Worm (Caenorhabditis elegans) whole organism, L1 larva: ENCODE measurements around the gene F49E12.10.
A peak's percentile ranks its signal among the peaks of the same experiment; 100 is the strongest.

Source experiments
- C04F5.9 ChIP-seq: sonication (generic microtip); optimal IDR thresholded peaks from 2 replicates; lab custom pipeline; 2016; ENCODE audit warnings: missing genetic modification characterization, missing compliant biosample characterization
- C16A3.4 ChIP-seq: fragments of 150-350 bp; optimal IDR thresholded peaks from 2 replicates; lab custom pipeline; 2014; ENCODE audit warnings: missing biosample characterization, missing genetic modification characterization
- C34B4.2 ChIP-seq: sonication (generic microtip); optimal IDR thresholded peaks from 2 replicates; lab custom pipeline; 2017; ENCODE audit warnings: mild to moderate bottlenecking, missing genetic modification characterization, missing compliant biosample characterization
- ama-1 ChIP-seq: fragments of 150-350 bp; optimal IDR thresholded peaks from 2 replicates; lab custom pipeline; 2014
- blmp-1 ChIP-seq: fragments of 150-350 bp; optimal IDR thresholded peaks from 2 replicates; lab custom pipeline; 2014; ENCODE audit warnings: missing biosample characterization, missing genetic modification characterization
- ceh-63 ChIP-seq: fragments of 200-800 bp; sonication (Bioruptor generic); optimal IDR thresholded peaks from 2 replicates; lab custom pipeline; 2018; ENCODE audit warnings: mild to moderate bottlenecking, missing genetic modification characterization, missing compliant biosample characterization
- ceh-8 ChIP-seq: fragments of 200-800 bp; sonication (Bioruptor generic); optimal IDR thresholded peaks from 2 replicates; lab custom pipeline; 2018; ENCODE audit warnings: mild to moderate bottlenecking, missing genetic modification characterization, moderate library complexity, missing compliant biosample characterization
- ceh-82 ChIP-seq, 3 experiments: fragments of 150-350 bp in 1 of 3; sonication (generic microtip) in 2 of 3; optimal IDR thresholded peaks; 2 replicates each; lab custom pipeline; 2014 to 2017; ENCODE audit warnings: missing biosample characterization in 3 of 3, missing genetic modification characterization in 3 of 3
- ceh-88 ChIP-seq: fragments of 200-800 bp; sonication (Bioruptor generic); IDR thresholded peaks from 2 replicates; pipeline ENCODE4 v1.3.6; 2022; ENCODE audit warnings: missing genetic modification characterization, missing compliant biosample characterization
- ceh-90 ChIP-seq: sonication (generic microtip); optimal IDR thresholded peaks from 2 replicates; lab custom pipeline; 2016; ENCODE audit warnings: missing genetic modification characterization, missing compliant biosample characterization
- ces-1 ChIP-seq: fragments of 150-350 bp; optimal IDR thresholded peaks from 2 replicates; lab custom pipeline; 2014; ENCODE audit warnings: missing biosample characterization, missing genetic modification reagents, missing genetic modification characterization
- dpl-1 ChIP-seq, 3 experiments: fragments of 150-350 bp in 2 of 3; sonication (generic microtip) in 1 of 3; optimal IDR thresholded peaks; 2 replicates each; lab custom pipeline; 2014 to 2017; ENCODE audit warnings: missing biosample characterization in 3 of 3, missing genetic modification characterization in 3 of 3, missing genetic modification reagents in 3 of 3
- dsc-1 ChIP-seq: sonication (generic microtip); optimal IDR thresholded peaks from 2 replicates; lab custom pipeline; 2016; ENCODE audit warnings: mild to moderate bottlenecking, missing genetic modification characterization, missing compliant biosample characterization
- efl-1 ChIP-seq, 4 experiments: fragments of 150-350 bp; optimal IDR thresholded peaks in 3 of 4; peaks in 1 of 4; 1 replicate in 1 of 4; 2 replicates in 3 of 4; lab custom pipeline; 2014; ENCODE audit warnings: missing biosample characterization in 2 of 4, missing genetic modification characterization in 2 of 4, missing genetic modification reagents in 2 of 4
- egl-13 ChIP-seq: sonication (generic microtip); optimal IDR thresholded peaks from 2 replicates; lab custom pipeline; 2016; ENCODE audit warnings: missing genotype, missing genetic modification reagents, missing genetic modification characterization, missing compliant biosample characterization
- egl-27 ChIP-seq, 2 experiments: fragments of 150-350 bp in 1 of 2; sonication (generic microtip); optimal IDR thresholded peaks; 3 replicates each; lab custom pipeline; 2017 to 2018; ENCODE audit warnings: missing biosample characterization in 2 of 2, missing genetic modification characterization in 2 of 2, missing genetic modification reagents in 2 of 2
- fkh-8 ChIP-seq: sonication (generic microtip); optimal IDR thresholded peaks from 2 replicates; lab custom pipeline; 2016; ENCODE audit warnings: mild to moderate bottlenecking, missing genetic modification characterization, missing compliant biosample characterization
- fos-1 ChIP-seq: fragments of 150-350 bp; optimal IDR thresholded peaks from 2 replicates; lab custom pipeline; 2014; ENCODE audit warnings: missing biosample characterization, missing genetic modification characterization
- grh-1 ChIP-seq: fragments of 200-800 bp; sonication (Bioruptor generic); IDR thresholded peaks from 2 replicates; pipeline ENCODE4 v1.3.6; 2022; ENCODE audit warnings: missing genetic modification reagents, missing genetic modification characterization, missing compliant biosample characterization
- hpl-2 ChIP-seq: fragments of 150-350 bp; optimal IDR thresholded peaks from 2 replicates; lab custom pipeline; 2014; ENCODE audit warnings: missing biosample characterization, missing genetic modification reagents, missing genetic modification characterization
- isw-1 ChIP-seq: fragments of 200-800 bp; sonication (Bioruptor generic); IDR thresholded peaks from 2 replicates; pipeline ENCODE4 v1.3.6; 2022; ENCODE audit warnings: missing genetic modification characterization, missing compliant biosample characterization
- lin-13 ChIP-seq: fragments of 150-350 bp; optimal IDR thresholded peaks from 2 replicates; lab custom pipeline; 2014; ENCODE audit warnings: missing biosample characterization, missing genetic modification reagents, missing genetic modification characterization
- lin-14 ChIP-seq: fragments of 200-800 bp; sonication (Bioruptor generic); optimal IDR thresholded peaks from 2 replicates; lab custom pipeline; 2018; ENCODE audit warnings: mild to moderate bottlenecking, missing genetic modification characterization, moderate library complexity, missing compliant biosample characterization
- lin-15B ChIP-seq: fragments of 150-350 bp; sonication (generic microtip); optimal IDR thresholded peaks from 3 replicates; lab custom pipeline; 2014; ENCODE audit warnings: missing biosample characterization, missing genetic modification characterization
- lin-39 ChIP-seq: fragments of 150-350 bp; optimal IDR thresholded peaks from 2 replicates; lab custom pipeline; 2014; ENCODE audit warnings: missing biosample characterization, missing genetic modification reagents, missing genetic modification characterization
- lir-3 ChIP-seq: sonication (generic microtip); optimal IDR thresholded peaks from 2 replicates; lab custom pipeline; 2016; ENCODE audit warnings: mild to moderate bottlenecking, missing genetic modification characterization, moderate library complexity, missing compliant biosample characterization; ENCODE audit not compliant: poor library complexity
- lsy-2 ChIP-seq, 2 experiments: fragments of 150-350 bp; optimal IDR thresholded peaks; 2 replicates each; lab custom pipeline; 2014; ENCODE audit warnings: missing biosample characterization in 2 of 2, missing genetic modification characterization in 2 of 2
- mab-9 ChIP-seq: fragments of 200-800 bp; sonication (Bioruptor generic); IDR thresholded peaks from 2 replicates; pipeline ENCODE4 v1.3.6; 2022; ENCODE audit warnings: missing genetic modification reagents, missing genetic modification characterization, missing compliant biosample characterization
- mep-1 ChIP-seq: fragments of 150-350 bp; optimal IDR thresholded peaks from 2 replicates; lab custom pipeline; 2014; ENCODE audit warnings: missing biosample characterization, missing genetic modification characterization
- nhr-12 ChIP-seq: sonication (generic microtip); optimal IDR thresholded peaks from 2 replicates; lab custom pipeline; 2017; ENCODE audit warnings: missing biosample characterization, missing genetic modification characterization
- nhr-20 ChIP-seq: sonication (generic microtip); optimal IDR thresholded peaks from 2 replicates; lab custom pipeline; 2016; ENCODE audit warnings: mild to moderate bottlenecking, missing genetic modification characterization, missing compliant biosample characterization
- nhr-237 ChIP-seq: fragments of 150-350 bp; optimal IDR thresholded peaks from 2 replicates; lab custom pipeline; 2014; ENCODE audit warnings: missing biosample characterization, missing genetic modification characterization
- nhr-28 ChIP-seq: fragments of 150-350 bp; optimal IDR thresholded peaks from 2 replicates; lab custom pipeline; 2014; ENCODE audit warnings: missing biosample characterization, missing genetic modification characterization
- nhr-71 ChIP-seq: sonication (generic microtip); optimal IDR thresholded peaks from 2 replicates; lab custom pipeline; 2016; ENCODE audit warnings: mild to moderate bottlenecking, missing genetic modification characterization, moderate library complexity, missing compliant biosample characterization
- nhr-84 ChIP-seq: sonication (generic microtip); optimal IDR thresholded peaks from 2 replicates; lab custom pipeline; 2017; ENCODE audit warnings: missing biosample characterization, missing genetic modification characterization
- nhr-85 ChIP-seq: sonication (generic microtip); peaks from one replicate; lab custom pipeline; 2016; ENCODE audit warnings: missing genetic modification characterization, inconsistent platforms, missing compliant biosample characterization
- pag-3 ChIP-seq: sonication (generic microtip); optimal IDR thresholded peaks from 2 replicates; lab custom pipeline; 2017; ENCODE audit warnings: missing genetic modification characterization, mild to moderate bottlenecking, missing compliant biosample characterization, antibody characterized with exemption, borderline replicate concordance; ENCODE audit not compliant: insufficient read depth
- snu-23 ChIP-seq: sonication (generic microtip); optimal IDR thresholded peaks from 2 replicates; lab custom pipeline; 2016; ENCODE audit warnings: missing genetic modification characterization, missing compliant biosample characterization
- sox-4 ChIP-seq: sonication (generic microtip); optimal IDR thresholded peaks from 2 replicates; lab custom pipeline; 2016; ENCODE audit warnings: missing genetic modification characterization, missing compliant biosample characterization
- sptf-1 ChIP-seq: fragments of 150-350 bp; optimal IDR thresholded peaks from 2 replicates; lab custom pipeline; 2014; ENCODE audit warnings: missing biosample characterization, missing genetic modification characterization
- sup-37 ChIP-seq: fragments of 200-800 bp; sonication (Bioruptor generic); optimal IDR thresholded peaks from 2 replicates; lab custom pipeline; 2018; ENCODE audit warnings: mild to moderate bottlenecking, missing genetic modification characterization, missing compliant biosample characterization
- swsn-7 ChIP-seq: sonication (generic microtip); optimal IDR thresholded peaks from 2 replicates; lab custom pipeline; 2016; ENCODE audit warnings: missing genetic modification characterization, missing compliant biosample characterization
- tbx-2 ChIP-seq: sonication (generic microtip); optimal IDR thresholded peaks from 2 replicates; lab custom pipeline; 2016; ENCODE audit warnings: missing genetic modification characterization, missing compliant biosample characterization
- tlp-1 ChIP-seq: fragments of 150-350 bp; optimal IDR thresholded peaks from 2 replicates; lab custom pipeline; 2014; ENCODE audit warnings: missing biosample characterization, missing genetic modification characterization
- unc-30 ChIP-seq: sonication (generic microtip); optimal IDR thresholded peaks from 2 replicates; lab custom pipeline; 2017; ENCODE audit warnings: missing biosample characterization, missing genetic modification characterization
- unc-62 ChIP-seq: fragments of 150-350 bp; optimal IDR thresholded peaks from 2 replicates; lab custom pipeline; 2014; ENCODE audit warnings: missing biosample characterization, missing genetic modification reagents, missing genetic modification characterization
- unc-86 ChIP-seq: sonication (generic microtip); optimal IDR thresholded peaks from 2 replicates; lab custom pipeline; 2016; ENCODE audit warnings: missing genetic modification characterization, missing compliant biosample characterization
- unc-98 ChIP-seq: fragments of 200-800 bp; sonication (Bioruptor generic); IDR thresholded peaks from 2 replicates; pipeline ENCODE4 v1.3.6; 2022; ENCODE audit warnings: missing genetic modification characterization, missing compliant biosample characterization
- vab-15 ChIP-seq: sonication (generic microtip); optimal IDR thresholded peaks from 2 replicates; lab custom pipeline; 2017; ENCODE audit warnings: missing genotype, mild to moderate bottlenecking, missing genetic modification characterization, missing compliant biosample characterization
- xbp-1 ChIP-seq: sonication (generic microtip); optimal IDR thresholded peaks from 2 replicates; lab custom pipeline; 2016; ENCODE audit warnings: missing genetic modification characterization, missing compliant biosample characterization
- zag-1 ChIP-seq: fragments of 150-350 bp; optimal IDR thresholded peaks from 2 replicates; lab custom pipeline; 2014; ENCODE audit warnings: missing biosample characterization, missing genetic modification characterization
- zip-4 ChIP-seq: fragments of 200-800 bp; sonication (Bioruptor generic); optimal IDR thresholded peaks from 2 replicates; lab custom pipeline; 2018; ENCODE audit warnings: mild to moderate bottlenecking, missing genetic modification characterization, moderate library complexity, missing compliant biosample characterization
- ztf-11 ChIP-seq, 2 experiments: sonication (generic microtip); optimal IDR thresholded peaks; 2 replicates each; lab custom pipeline; 2016 to 2017; ENCODE audit warnings: missing genetic modification characterization in 2 of 2, missing biosample characterization in 1 of 2, missing compliant biosample characterization in 1 of 2
- ztf-4 ChIP-seq: fragments of 150-350 bp; optimal IDR thresholded peaks from 2 replicates; lab custom pipeline; 2014; ENCODE audit warnings: missing biosample characterization, missing genetic modification characterization

F49E12.10 gene

ce11 chrII:8440792-8441191, 49.9 kb downstream of the F49E12.10 start (continued):
- peak; percentile 5 for TF ChIP-seq mep-1 (tag; lab: Kevin White, UChicago)
- peak; percentile 71 for TF ChIP-seq lin-14
- no peak for TF ChIP-seq hpl-2 (GFP tag; lab: Kevin White, UChicago)
- no peak for TF ChIP-seq ceh-90 (tag; lab: Kevin White, UChicago)
- peak in 1 of 3 experiments; percentile 1 for TF ChIP-seq dpl-1 (GFP tag; optimal IDR thresholded peaks at IDR 0.05; lab: Kevin White, UChicago)
- TF ChIP-seq blmp-1 (tag; lab: Kevin White, UChicago): peak; percentile 77
- no peak for TF ChIP-seq ceh-82 (tag; optimal IDR thresholded peaks at IDR 0.05; lab: Kevin White, UChicago)
- TF ChIP-seq sox-4 (tag; lab: Kevin White, UChicago): no peak
- no peak for TF ChIP-seq ztf-11 (tag; optimal IDR thresholded peaks at IDR 0.05; lab: Kevin White, UChicago)
- no peak for TF ChIP-seq sup-37 (GFP tag; lab: Kevin White, UChicago)
- TF ChIP-seq pag-3: no peak
- no peak for TF ChIP-seq vab-15 (tag; lab: Kevin White, UChicago)
- TF ChIP-seq C16A3.4 (tag; lab: Kevin White, UChicago): no peak
- no peak for TF ChIP-seq nhr-28 (tag; lab: Kevin White, UChicago)
- no peak for TF ChIP-seq mab-9 (GFP tag; lab: Robert Waterston, UW)
- no peak for TF ChIP-seq isw-1
- TF ChIP-seq unc-62 (GFP tag; lab: Kevin White, UChicago): no peak
- no peak for TF ChIP-seq ceh-63 (GFP tag; lab: Kevin White, UChicago)
- peak; percentile 84 for TF ChIP-seq nhr-20 (tag; lab: Kevin White, UChicago)
- TF ChIP-seq zip-4 (GFP tag; lab: Kevin White, UChicago): no peak
- TF ChIP-seq tlp-1 (tag; lab: Kevin White, UChicago): no peak
- no peak for TF ChIP-seq egl-13 (tag; lab: Kevin White, UChicago)
- no peak for TF ChIP-seq unc-98 (GFP tag; lab: Robert Waterston, UW)
- no peak for TF ChIP-seq ceh-8 (GFP tag; lab: Kevin White, UChicago)
- no peak for TF ChIP-seq egl-27 (tag; optimal IDR thresholded peaks at IDR 0.05; lab: Kevin White, UChicago)
- TF ChIP-seq nhr-12 (tag; lab: Kevin White, UChicago): no peak
- no peak for TF ChIP-seq nhr-237
- TF ChIP-seq sptf-1 (tag; lab: Kevin White, UChicago): no peak
- TF ChIP-seq swsn-7 (tag; lab: Kevin White, UChicago): no peak
- peak; percentile 48 for TF ChIP-seq snu-23 (GFP tag; lab: Kevin White, UChicago)
- TF ChIP-seq lin-39 (tag; lab: Kevin White, UChicago): no peak
- no peak for TF ChIP-seq unc-86 (tag; lab: Kevin White, UChicago)
- no peak for TF ChIP-seq C34B4.2 (tag; lab: Kevin White, UChicago)
- no peak for TF ChIP-seq lin-13 (GFP tag; lab: Kevin White, UChicago)
- peak; percentile 75 for TF ChIP-seq nhr-71 (tag; lab: Kevin White, UChicago)
- TF ChIP-seq unc-30 (tag; lab: Kevin White, UChicago): no peak
- TF ChIP-seq efl-1 (optimal IDR thresholded peaks at IDR 0.05; lab: Kevin White, UChicago): no peak
- TF ChIP-seq efl-1 (GFP tag; optimal IDR thresholded peaks at IDR 0.05 in 1 of 2; lab: Kevin White, UChicago): peak in 1 of 2 experiments; percentile 90
- TF ChIP-seq nhr-85 (tag; lab: Kevin White, UChicago): peak; percentile 95
- no peak for TF ChIP-seq ceh-88 (GFP tag; lab: Robert Waterston, UW)
- no peak for TF ChIP-seq fkh-8 (tag; lab: Kevin White, UChicago)
- TF ChIP-seq lir-3 (tag; lab: Kevin White, UChicago): no peak
- no peak for TF ChIP-seq lin-15B (tag; lab: Kevin White, UChicago)
- no peak for TF ChIP-seq lsy-2 (tag; optimal IDR thresholded peaks at IDR 0.05; lab: Kevin White, UChicago)
- no peak for TF ChIP-seq nhr-84 (tag; lab: Kevin White, UChicago)
- no peak for TF ChIP-seq xbp-1 (tag; lab: Kevin White, UChicago)
- no peak for TF ChIP-seq dsc-1 (tag; lab: Kevin White, UChicago)
- no peak for TF ChIP-seq C04F5.9 (tag; lab: Kevin White, UChicago)
- TF ChIP-seq tbx-2: peak; percentile 30
- TF ChIP-seq ama-1 (lab: Kevin White, UChicago): no peak
- no peak for TF ChIP-seq grh-1 (GFP tag; lab: Robert Waterston, UW)
- TF ChIP-seq fos-1 (tag; lab: Kevin White, UChicago): no peak
- no peak for TF ChIP-seq zag-1
- TF ChIP-seq ces-1 (GFP tag; lab: Kevin White, UChicago): no peak
- no peak for TF ChIP-seq ztf-4 (tag; lab: Kevin White, UChicago)
